Worm (Caenorhabditis elegans): ENCODE measurements around the gene F38B6.2.

The F38B6.2 gene

ce11 chrX:6740983-6741365 lies 42.6 kb downstream of the F38B6.2 start (continued):
- TF ChIP-seq ceh-90 (tag; optimal IDR thresholded peaks at IDR 0.05) (no peak), nhr-90 (tag; optimal IDR thresholded peaks at IDR 0.05; ENCODE audit: poor library complexity) (peak; percentile 20), efl-3 (GFP tag; optimal IDR thresholded peaks at IDR 0.05) (no peak), aha-1 (tag; optimal IDR thresholded peaks at IDR 0.05) (no peak), dsc-1 (tag; optimal IDR thresholded peaks at IDR 0.05) (no peak), hlh-4 (tag; optimal IDR thresholded peaks at IDR 0.05) (no peak), hpl-2 (GFP tag; optimal IDR thresholded peaks at IDR 0.05) (no peak), nhr-76 (tag; optimal IDR thresholded peaks at IDR 0.05) (no peak), fkh-8 (tag; optimal IDR thresholded peaks at IDR 0.05) (no peak), lin-15B (tag; optimal IDR thresholded peaks at IDR 0.05) (no peak), C34B4.2 (tag; optimal IDR thresholded peaks at IDR 0.05) (no peak), tbx-2 (tag; optimal IDR thresholded peaks at IDR 0.05) (peak; percentile 76), hlh-17 (GFP tag; optimal IDR thresholded peaks at IDR 0.05; ENCODE audit: borderline replicate concordance) (no peak), lin-35 (GFP tag; optimal IDR thresholded peaks at IDR 0.05) (peak in 1 of 2 experiments; percentile 73), unc-130 (tag; optimal IDR thresholded peaks at IDR 0.05) (peak; percentile 92), unc-86 (tag; optimal IDR thresholded peaks at IDR 0.05) (no peak), mdl-1 (tag; optimal IDR thresholded peaks at IDR 0.05) (peak in 1 of 2 experiments; percentile 81), alr-1 (tag; optimal IDR thresholded peaks at IDR 0.05; ENCODE audit: borderline replicate concordance) (no peak), dpl-1 (GFP tag; optimal IDR thresholded peaks at IDR 0.05) (peak in 2 of 3 experiments; percentile 21 to 37), ama-1 (optimal IDR thresholded peaks at IDR 0.05) (peak; percentile 52), mep-1 (tag; optimal IDR thresholded peaks at IDR 0.05) (peak; percentile 46), egl-13 (tag; optimal IDR thresholded peaks at IDR 0.05) (no peak), tlp-1 (tag; optimal IDR thresholded peaks at IDR 0.05) (no peak), lir-3 (tag; optimal IDR thresholded peaks at IDR 0.05; ENCODE audit: poor library complexity) (peak; percentile 80), nhr-237 (tag; optimal IDR thresholded peaks at IDR 0.05) (no peak), snu-23 (GFP tag; optimal IDR thresholded peaks at IDR 0.05) (peak; percentile 85), isw-1 (GFP tag; IDR thresholded peaks at IDR 0.05) (no peak), ceh-8 (GFP tag; optimal IDR thresholded peaks at IDR 0.05) (no peak), C04F5.9 (tag; optimal IDR thresholded peaks at IDR 0.05) (peak; percentile 4), nhr-11 (tag; optimal IDR thresholded peaks at IDR 0.05) (peak; percentile 72), blmp-1 (tag; optimal IDR thresholded peaks at IDR 0.05) (peak; percentile 43), fkh-10 (GFP tag; optimal IDR thresholded peaks at IDR 0.05) (no peak), swsn-7 (tag; optimal IDR thresholded peaks at IDR 0.05) (peak; percentile 47), F16B12.6 (tag; optimal IDR thresholded peaks at IDR 0.05) (no peak), pax-3 (tag; optimal IDR thresholded peaks at IDR 0.05) (no peak), skn-1 (tag; optimal IDR thresholded peaks at IDR 0.05) (no peak), lin-14 (GFP tag; optimal IDR thresholded peaks at IDR 0.05) (peak; percentile 85), pqm-1 (tag; optimal IDR thresholded peaks at IDR 0.05) (no peak), irx-1 (tag; optimal IDR thresholded peaks at IDR 0.05) (peak; percentile 28), nhr-20 (tag; optimal IDR thresholded peaks at IDR 0.05) (peak; percentile 86), rnt-1 (tag; optimal IDR thresholded peaks at IDR 0.05) (peak; percentile 93), nhr-12 (tag; optimal IDR thresholded peaks at IDR 0.05) (no peak), zip-4 (GFP tag; optimal IDR thresholded peaks at IDR 0.05) (no peak), ztf-11 (tag; optimal IDR thresholded peaks at IDR 0.05) (no peak), unc-98 (GFP tag; IDR thresholded peaks at IDR 0.05) (peak; percentile 42; the same call in 1 of the 2 replicates), ces-1 (GFP tag; optimal IDR thresholded peaks at IDR 0.05) (no peak), lsy-2 (tag; optimal IDR thresholded peaks at IDR 0.05) (peak; percentile 40 to 49), sptf-1 (tag; optimal IDR thresholded peaks at IDR 0.05) (no peak), unc-62 (GFP tag; optimal IDR thresholded peaks at IDR 0.05) (no peak), mab-9 (GFP tag; IDR thresholded peaks at IDR 0.05) (peak; percentile 65), nhr-85 (tag) (peak; percentile 83), grh-1 (GFP tag; IDR thresholded peaks at IDR 0.05) (peak; percentile 67), nhr-19 (GFP tag; conservative IDR thresholded peaks at IDR 0.05) (peak; percentile 90), ceh-63 (GFP tag; optimal IDR thresholded peaks at IDR 0.05) (no peak)
